Worm (Caenorhabditis elegans): ENCODE measurements around the gene C28A5.2.

DNA sequence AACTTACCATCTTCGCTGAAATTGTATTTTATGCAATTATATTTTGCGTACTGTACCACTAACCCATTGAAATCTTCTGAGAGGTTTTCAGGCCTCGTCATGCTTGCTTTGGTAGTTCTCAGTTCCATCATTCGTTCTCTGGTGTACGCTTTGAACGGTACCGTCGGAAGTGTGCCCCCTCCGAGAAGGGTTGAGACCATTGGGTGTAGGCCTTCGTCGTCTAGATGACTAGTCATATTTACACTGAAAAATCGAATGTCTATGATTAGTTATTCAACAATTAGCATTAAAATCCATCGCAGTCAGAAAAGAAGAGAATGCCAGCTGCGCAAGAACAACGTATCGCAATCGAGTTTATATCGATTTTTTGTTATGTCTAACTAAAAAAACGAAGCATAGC, 35.6 kb upstream of the C28A5.2 start, which contains the start of gene ifet-1:
- no peak for TF ChIP-seq lin-11 (tag; optimal IDR thresholded peaks at IDR 0.05)
- no peak for TF ChIP-seq hlh-30 (tag; optimal IDR thresholded peaks at IDR 0.05; ENCODE audit: insufficient read depth)
- no peak for TF ChIP-seq F13H6.1 (tag; optimal IDR thresholded peaks at IDR 0.05)
- no peak for TF ChIP-seq ama-1 (optimal IDR thresholded peaks at IDR 0.05)

Data from whole organism, late embryonic.